Worm (Caenorhabditis elegans): ENCODE results near the gene K09E9.7.

- TF ChIP-seq ama-1 (optimal IDR thresholded peaks at IDR 0.05) (no peak), tbx-37 (GFP tag; conservative IDR thresholded peaks at IDR 0.05) (no peak), pes-1 (GFP tag; IDR thresholded peaks at IDR 0.05) (no peak), scrt-1 (GFP tag; IDR thresholded peaks at IDR 0.05) (no peak)
Observed at ce11 chrX:15600512-15601117, 40.1 kb upstream of the K09E9.7 start, which contains the start of gene ent-2.

All from whole organism, early embryonic.